Fruit fly (Drosophila melanogaster): Measurements from ENCODE around the gene CG13722.

DNA sequence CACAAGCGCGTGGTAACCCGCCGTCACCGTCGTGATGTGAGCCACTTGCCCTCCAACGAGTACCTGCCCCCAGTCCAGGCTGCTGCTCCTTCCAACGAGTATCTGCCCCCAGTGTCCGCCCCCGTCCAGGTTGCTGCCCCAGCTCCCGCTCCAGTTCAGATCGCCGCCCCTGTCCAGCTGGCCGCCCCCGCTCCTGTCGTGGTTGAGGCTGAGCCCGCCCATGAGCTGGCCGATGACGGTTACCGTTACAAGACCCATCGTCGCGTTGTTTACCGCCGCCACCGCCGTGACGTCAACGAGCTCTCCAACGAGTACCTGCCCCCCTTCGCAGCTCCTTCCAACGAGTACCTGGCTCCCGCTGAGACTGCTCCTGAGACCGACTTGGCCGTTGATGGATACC is 10.0 kb downstream of the CG13722 start:
- TF ChIP-seq CG8290 (GFP tag; optimal IDR thresholded peaks at IDR 0.05) = no peak
- no peak for TF ChIP-seq CG8290 (tag; optimal IDR thresholded peaks at IDR 0.05)
- no peak for TF ChIP-seq CG17186 (GFP tag; optimal IDR thresholded peaks at IDR 0.05)
- TF ChIP-seq sna (GFP tag; IDR thresholded peaks at IDR 0.05; ENCODE audit: partially characterized antibody) = no peak
- TF ChIP-seq CG6854 (GFP tag; optimal IDR thresholded peaks at IDR 0.05) = no peak
- no peak for TF ChIP-seq knrl (GFP tag; IDR thresholded peaks at IDR 0.05; ENCODE audit: partially characterized antibody)
- no peak for TF ChIP-seq Meics (GFP tag; optimal IDR thresholded peaks at IDR 0.05)
- no peak for TF ChIP-seq lbe (GFP tag; optimal IDR thresholded peaks at IDR 0.05)
- no peak for TF ChIP-seq CG11456 (GFP tag; IDR thresholded peaks at IDR 0.05)
- TF ChIP-seq Ssrp (tag; optimal IDR thresholded peaks at IDR 0.05) = no peak
- TF ChIP-seq dan (GFP tag; IDR thresholded peaks at IDR 0.05) = no peak
- TF ChIP-seq ERR (GFP tag; optimal IDR thresholded peaks at IDR 0.05) = no peak
- no peak for TF ChIP-seq Dll (GFP tag; IDR thresholded peaks at IDR 0.05; ENCODE audit: partially characterized antibody)
